Fruit fly (Drosophila melanogaster) whole organism, wandering third instar larva: ENCODE data around the gene capu.

Source experiments
- CG32264 ChIP-seq: fragments of 200-800 bp; sonication (Bioruptor generic); optimal IDR thresholded peaks from 2 replicates; lab custom pipeline; 2016; ENCODE audit warnings: missing biosample characterization, missing genetic modification characterization
- CG9705 ChIP-seq: fragments of 200-800 bp; sonication (Bioruptor generic); optimal IDR thresholded peaks from 2 replicates; lab custom pipeline; 2018; ENCODE audit warnings: missing biosample characterization, mild to moderate bottlenecking, missing genetic modification characterization
- Dfd ChIP-seq: fragments of >200 bp; optimal IDR thresholded peaks from 2 replicates; lab custom pipeline; 2017; ENCODE audit warnings: missing biosample characterization, missing genetic modification characterization
- Dif ChIP-seq: fragments of 200-275, 200-300 bp; sonication (Bioruptor generic); optimal IDR thresholded peaks from 2 replicates; lab custom pipeline; 2018; ENCODE audit warnings: missing biosample characterization, missing genetic modification characterization; ENCODE audit not compliant: partially characterized antibody
- HLH106 ChIP-seq: fragments of 200-800 bp; optimal IDR thresholded peaks from 3 replicates; lab custom pipeline; 2019; ENCODE audit warnings: missing biosample characterization, mild to moderate bottlenecking, missing genetic modification characterization, moderate library complexity
- Hnf4 ChIP-seq: fragments of 200-800 bp; sonication (Bioruptor generic); optimal IDR thresholded peaks from 2 replicates; lab custom pipeline; 2016; ENCODE audit warnings: missing biosample characterization, mild to moderate bottlenecking, missing genetic modification characterization
- Hr78 ChIP-seq: fragments of >200 bp; optimal IDR thresholded peaks from 2 replicates; lab custom pipeline; 2017; ENCODE audit warnings: missing biosample characterization, missing genetic modification characterization
- Hr83 ChIP-seq: fragments of 200-300 bp; sonication (Bioruptor generic); optimal IDR thresholded peaks from 2 replicates; lab custom pipeline; 2016; ENCODE audit warnings: missing biosample characterization, mild to moderate bottlenecking, missing genetic modification characterization, moderate library complexity; ENCODE audit not compliant: poor library complexity, severe bottlenecking
- Jra ChIP-seq: sonication (Bioruptor generic); optimal IDR thresholded peaks from 2 replicates; lab custom pipeline; 2016; ENCODE audit warnings: missing biosample characterization, missing genetic modification characterization
- Mio ChIP-seq: sonication (Bioruptor generic); optimal IDR thresholded peaks from 2 replicates; lab custom pipeline; 2016; ENCODE audit warnings: missing biosample characterization, missing genetic modification characterization
- N ChIP-seq: fragments of >200 bp; optimal IDR thresholded peaks from 2 replicates; lab custom pipeline; 2018; ENCODE audit warnings: missing biosample characterization, missing external identifiers, missing genetic modification characterization
- OdsH ChIP-seq: fragments of 200-800 bp; sonication (Bioruptor generic); optimal IDR thresholded peaks from 2 replicates; lab custom pipeline; 2016; ENCODE audit warnings: missing biosample characterization, mild to moderate bottlenecking, missing genetic modification characterization
- Rel ChIP-seq, 2 experiments: fragments of 200-800 bp; sonication (Bioruptor generic) in 1 of 2; optimal IDR thresholded peaks; 2 replicates in 1 of 2; 3 replicates in 1 of 2; lab custom pipeline; 2016 to 2019; ENCODE audit warnings: mild to moderate bottlenecking in 2 of 2, missing biosample characterization in 2 of 2, missing genetic modification characterization in 2 of 2, moderate library complexity in 1 of 2
- Vsx2 ChIP-seq: fragments of 200-300, 225-300 bp; sonication (Bioruptor generic); optimal IDR thresholded peaks from 2 replicates; lab custom pipeline; 2018; ENCODE audit warnings: missing biosample characterization, missing genetic modification characterization; ENCODE audit not compliant: partially characterized antibody
- br ChIP-seq: fragments of 200-800 bp; sonication (Bioruptor generic); optimal IDR thresholded peaks from 2 replicates; lab custom pipeline; 2016; ENCODE audit warnings: missing biosample characterization, missing genetic modification characterization
- brk ChIP-seq: fragments of 200-800 bp; sonication (Bioruptor generic); optimal IDR thresholded peaks from 2 replicates; lab custom pipeline; 2016; ENCODE audit warnings: missing biosample characterization, mild to moderate bottlenecking, missing genetic modification characterization
- dmrt93B ChIP-seq: fragments of 200-800 bp; sonication (Bioruptor generic); optimal IDR thresholded peaks from 2 replicates; lab custom pipeline; 2018; ENCODE audit warnings: missing biosample characterization, mild to moderate bottlenecking, missing genetic modification characterization
- dsf ChIP-seq: sonication (Bioruptor generic); optimal IDR thresholded peaks from 2 replicates; lab custom pipeline; 2016; ENCODE audit warnings: missing biosample characterization, missing genetic modification characterization, borderline replicate concordance
- ey ChIP-seq: fragments of 200-800 bp; sonication (Bioruptor generic); optimal IDR thresholded peaks from 2 replicates; lab custom pipeline; 2016; ENCODE audit warnings: missing biosample characterization, missing genetic modification characterization
- h ChIP-seq: fragments of 200-800 bp; sonication (Bioruptor generic); optimal IDR thresholded peaks from 3 replicates; lab custom pipeline; 2016; ENCODE audit warnings: missing biosample characterization, mild to moderate bottlenecking, missing genetic modification characterization
- jim ChIP-seq: fragments of 175-275, 200-325 bp; sonication (Bioruptor generic); optimal IDR thresholded peaks from 2 replicates; lab custom pipeline; 2016; ENCODE audit warnings: missing biosample characterization, mild to moderate bottlenecking, missing genetic modification characterization
- psq ChIP-seq: fragments of 200-800 bp; sonication (Bioruptor generic); optimal IDR thresholded peaks from 3 replicates; lab custom pipeline; 2017; ENCODE audit warnings: missing biosample characterization, mild to moderate bottlenecking, missing genetic modification characterization, moderate library complexity
- rgr ChIP-seq: fragments of 200-800 bp; sonication (Bioruptor generic); optimal IDR thresholded peaks from 3 replicates; lab custom pipeline; 2016; ENCODE audit warnings: missing biosample characterization, mild to moderate bottlenecking, missing genetic modification characterization
- sage ChIP-seq: fragments of 200-800 bp; sonication (Bioruptor generic); optimal IDR thresholded peaks from 2 replicates; lab custom pipeline; 2016; ENCODE audit warnings: missing biosample characterization, mild to moderate bottlenecking, missing genetic modification characterization
- sv ChIP-seq: fragments of 200-800 bp; sonication (Bioruptor generic); optimal IDR thresholded peaks from 3 replicates; lab custom pipeline; 2016; ENCODE audit warnings: missing biosample characterization, missing genetic modification characterization
- usp ChIP-seq: fragments of >200 bp; optimal IDR thresholded peaks from 2 replicates; lab custom pipeline; 2017; ENCODE audit warnings: missing biosample characterization, missing genetic modification characterization

Gene capu

dm6 chr2L:3831694-3832093 is 71.0 kb downstream of the capu start:
- TF ChIP-seq sv (GFP tag; lab: Kevin White, UChicago) (no peak), brk (no peak)

dm6 chr2L:3829220-3829619 is 73.4 kb downstream of the capu start:
- TF ChIP-seq Dfd (GFP tag; lab: Kevin White, UChicago) (no peak), Hr78 (GFP tag; lab: Kevin White, UChicago) (no peak), CG9705 (no peak), dsf (GFP tag; lab: Kevin White, UChicago) (no peak), OdsH (no peak), HLH106 (tag; lab: Kevin White, UChicago) (no peak), sage (GFP tag; lab: Kevin White, UChicago) (no peak), N (no peak), Hr83 (GFP tag; lab: Kevin White, UChicago) (no peak), brk (no peak), ey (GFP tag; lab: Kevin White, UChicago) (no peak), psq (no peak), Jra (GFP tag; lab: Kevin White, UChicago) (no peak), Mio (no peak), jim (no peak), usp (GFP tag; lab: Kevin White, UChicago) (no peak), Dif (GFP tag; lab: Kevin White, UChicago) (no peak), dmrt93B (GFP tag; lab: Kevin White, UChicago) (no peak)
- TF ChIP-seq, all 38 proteins: peak for 0

- TF ChIP-seq dmrt93B (GFP tag; lab: Kevin White, UChicago) (no peak), sv (GFP tag; lab: Kevin White, UChicago) (peak; percentile 50)
Observed at dm6 chr2L:3827406-3828133, 75.1 kb downstream of the capu start.

dm6 chr2L:3825413-3825812 is 77.2 kb downstream of the capu start, which contains the start of gene slp1:
Gene slp1, plus strand, starts transcription at chr2L:3825675.
- no peak for TF ChIP-seq Dfd (GFP tag; lab: Kevin White, UChicago)
- TF ChIP-seq usp (GFP tag; lab: Kevin White, UChicago), result no peak
- TF ChIP-seq N, result no peak
- no peak for TF ChIP-seq psq
- no peak for TF ChIP-seq rgr (GFP tag; lab: Kevin White, UChicago)
- TF ChIP-seq CG32264 (GFP tag; lab: Kevin White, UChicago), result no peak
- no peak for TF ChIP-seq h (GFP tag; lab: Kevin White, UChicago)
- TF ChIP-seq brk, result no peak
- TF ChIP-seq br (GFP tag; lab: Kevin White, UChicago), result no peak
- TF ChIP-seq Vsx2, result no peak

dm6 chr2L:3823835-3824234 is 78.8 kb downstream of the capu start:
- TF ChIP-seq dmrt93B (GFP tag; lab: Kevin White, UChicago), result no peak
- no peak for TF ChIP-seq OdsH
- no peak for TF ChIP-seq CG9705
- TF ChIP-seq Mio, result no peak
- TF ChIP-seq Vsx2, result no peak
- no peak for TF ChIP-seq sage (GFP tag; lab: Kevin White, UChicago)
- no peak for TF ChIP-seq dsf (GFP tag; lab: Kevin White, UChicago)
- no peak for TF ChIP-seq rgr (GFP tag; lab: Kevin White, UChicago)
- no peak for TF ChIP-seq Hr78 (GFP tag; lab: Kevin White, UChicago)
- TF ChIP-seq N, result no peak
- TF ChIP-seq Hnf4 (GFP tag; lab: Kevin White, UChicago), result no peak
- TF ChIP-seq Rel (GFP tag; optimal IDR thresholded peaks at IDR 0.05; lab: Kevin White, UChicago), result no peak
- no peak for TF ChIP-seq Rel (tag; optimal IDR thresholded peaks at IDR 0.05; lab: Kevin White, UChicago)
- no peak for TF ChIP-seq Hr83 (GFP tag; lab: Kevin White, UChicago)
- TF ChIP-seq sv (GFP tag; lab: Kevin White, UChicago), result no peak
- TF ChIP-seq, all 38 proteins: peak for 0
